Fruit fly (Drosophila melanogaster): ENCODE measurements around the gene Nadsyn.

The Nadsyn gene

dm6 chrX:13756776-13757312, 38.8 kb upstream of the Nadsyn start, which contains the start of the genes CG32625 and Rtc1 (continued):
- TF ChIP-seq Lpt (GFP tag; optimal IDR thresholded peaks at IDR 0.05) = no peak
- TF ChIP-seq Gug (GFP tag; IDR thresholded peaks at IDR 0.05) = no peak; the same call in 1 of the 2 replicates
- no peak for TF ChIP-seq CG34406 (GFP tag; optimal IDR thresholded peaks at IDR 0.05)
- peak; percentile 37; the same call in 1 of the 2 replicates for TF ChIP-seq CG15336 (GFP tag; IDR thresholded peaks at IDR 0.05)
- TF ChIP-seq Eip75B (GFP tag; optimal IDR thresholded peaks at IDR 0.05) = no peak
- no peak for TF ChIP-seq fd59A (GFP tag; optimal IDR thresholded peaks at IDR 0.05)
- peak; percentile 18 for TF ChIP-seq lz (GFP tag; optimal IDR thresholded peaks at IDR 0.05)
- TF ChIP-seq fkh (GFP tag; optimal IDR thresholded peaks at IDR 0.05) = peak; percentile 77
- TF ChIP-seq CG11294 (GFP tag; IDR thresholded peaks at IDR 0.05) = no peak
- peak; percentile 17 for TF ChIP-seq CG3919 (GFP tag; optimal IDR thresholded peaks at IDR 0.05)
- TF ChIP-seq Sox15 (GFP tag; optimal IDR thresholded peaks at IDR 0.05) = no peak
- TF ChIP-seq CG6276 (GFP tag; optimal IDR thresholded peaks at IDR 0.05) = no peak
- peak; percentile 34 for TF ChIP-seq achi (GFP tag; optimal IDR thresholded peaks at IDR 0.05)
- TF ChIP-seq vri (GFP tag; optimal IDR thresholded peaks at IDR 0.05) = no peak
- TF ChIP-seq CG8319 (GFP tag; optimal IDR thresholded peaks at IDR 0.05) = no peak
- peak; percentile 8 for TF ChIP-seq CG10669 (GFP tag; optimal IDR thresholded peaks at IDR 0.05)
- no peak for TF ChIP-seq Hr39 (GFP tag; optimal IDR thresholded peaks at IDR 0.05)
- peak; percentile 19 for TF ChIP-seq topi (GFP tag; optimal IDR thresholded peaks at IDR 0.05)
- TF ChIP-seq CG8119 (GFP tag; IDR thresholded peaks at IDR 0.05) = 0 out of 3 replicates have a peak, but pooled peaks have one; percentile 21
- no peak for TF ChIP-seq CG11902 (GFP tag; optimal IDR thresholded peaks at IDR 0.05)
- peak; percentile 1 for TF ChIP-seq CG6792 (GFP tag; optimal IDR thresholded peaks at IDR 0.05)
- TF ChIP-seq svp (GFP tag) = peak; percentile 55
- TF ChIP-seq acj6 (GFP tag; optimal IDR thresholded peaks at IDR 0.05) = peak; percentile 38
- no peak for TF ChIP-seq ss (GFP tag; optimal IDR thresholded peaks at IDR 0.05)
- no peak for TF ChIP-seq Ets21C (GFP tag; optimal IDR thresholded peaks at IDR 0.05)
- no peak for TF ChIP-seq CG11762 (GFP tag; optimal IDR thresholded peaks at IDR 0.05; ENCODE audit: insufficient read depth)
- TF ChIP-seq Hr4 (GFP tag; optimal IDR thresholded peaks at IDR 0.05) = no peak
- no peak for TF ChIP-seq Sox14 (GFP tag; optimal IDR thresholded peaks at IDR 0.05)
- no peak for TF ChIP-seq CG7368 (GFP tag; optimal IDR thresholded peaks at IDR 0.05)
- peak; percentile 1 for TF ChIP-seq CG32006 (GFP tag; optimal IDR thresholded peaks at IDR 0.05)
- TF ChIP-seq Eip93F (GFP tag; optimal IDR thresholded peaks at IDR 0.05) = no peak
- peak; percentile 22 for TF ChIP-seq CG3032 (tag; optimal IDR thresholded peaks at IDR 0.05)

- peak; percentile 32 for TF ChIP-seq CG32006 (GFP tag; optimal IDR thresholded peaks at IDR 0.05)
- peak; percentile 2 for TF ChIP-seq vri (GFP tag; optimal IDR thresholded peaks at IDR 0.05)
- TF ChIP-seq fkh (GFP tag; optimal IDR thresholded peaks at IDR 0.05) = peak; percentile 15
- TF ChIP-seq CG1621 (tag; optimal IDR thresholded peaks at IDR 0.05) = peak; percentile 77
- TF ChIP-seq Smox (GFP tag; optimal IDR thresholded peaks at IDR 0.05) = no peak
- peak; percentile 52 for TF ChIP-seq CG3032 (tag; optimal IDR thresholded peaks at IDR 0.05)
- peak; percentile 5 for TF ChIP-seq esn (GFP tag; optimal IDR thresholded peaks at IDR 0.05)
- peak; percentile 36 for TF ChIP-seq Eip78C (GFP tag)
- TF ChIP-seq pdm3 (GFP tag; optimal IDR thresholded peaks at IDR 0.05) = peak; percentile 52
- TF ChIP-seq achi (GFP tag; optimal IDR thresholded peaks at IDR 0.05) = no peak
- peak in 1 of 2 experiments; percentile 44 for TF ChIP-seq salr (GFP tag; optimal IDR thresholded peaks at IDR 0.05)
- no peak for TF ChIP-seq CG11902 (GFP tag; optimal IDR thresholded peaks at IDR 0.05)
- TF ChIP-seq CG6276 (GFP tag; optimal IDR thresholded peaks at IDR 0.05) = peak; percentile 16
- no peak for TF ChIP-seq Ets21C (GFP tag; optimal IDR thresholded peaks at IDR 0.05)
- TF ChIP-seq svp (GFP tag) = no peak
- peak; percentile 51 for TF ChIP-seq Eip75B (GFP tag; optimal IDR thresholded peaks at IDR 0.05)
- TF ChIP-seq CG4318 (GFP tag; optimal IDR thresholded peaks at IDR 0.05) = no peak
- TF ChIP-seq CG7368 (GFP tag; optimal IDR thresholded peaks at IDR 0.05) = peak; percentile 31
- peak; percentile 85 for TF ChIP-seq ss (GFP tag; optimal IDR thresholded peaks at IDR 0.05)
- peak; percentile 71 for TF ChIP-seq Ets96B (tag; optimal IDR thresholded peaks at IDR 0.05)
- peak; percentile 7 for TF ChIP-seq spab (GFP tag; optimal IDR thresholded peaks at IDR 0.05)
- peak; percentile 66 for TF ChIP-seq Blimp-1 (GFP tag; optimal IDR thresholded peaks at IDR 0.05)
- peak; percentile 22 for TF ChIP-seq lz (GFP tag; optimal IDR thresholded peaks at IDR 0.05)
- TF ChIP-seq eg (GFP tag; IDR thresholded peaks at IDR 0.05) = peak; percentile 75
- TF ChIP-seq cyc (GFP tag; optimal IDR thresholded peaks at IDR 0.05) = peak; percentile 12
- TF ChIP-seq CG6854 (GFP tag; optimal IDR thresholded peaks at IDR 0.05) = peak; percentile 14
- TF ChIP-seq topi (GFP tag; optimal IDR thresholded peaks at IDR 0.05) = peak; percentile 22
- TF ChIP-seq acj6 (GFP tag; optimal IDR thresholded peaks at IDR 0.05) = no peak
- peak; percentile 67 for TF ChIP-seq CG6163 (GFP tag; IDR thresholded peaks at IDR 0.05)
- peak; percentile 18 for TF ChIP-seq net (GFP tag; optimal IDR thresholded peaks at IDR 0.05)
- TF ChIP-seq Met (GFP tag; optimal IDR thresholded peaks at IDR 0.05) = no peak
- peak; percentile 29 for TF ChIP-seq Sox102F (GFP tag; optimal IDR thresholded peaks at IDR 0.05)
Measured at dm6 chrX:13755152-13755557, 37.1 kb upstream of the Nadsyn start, which contains the start of gene Pdcd4. Gene Pdcd4 (minus strand): TSS chrX:13755406.

All from whole organism, prepupa.